Fruit fly (Drosophila melanogaster) whole organism, embryonic: Measurements from ENCODE around the gene CG43439.

Experiments
- CG11504 ChIP-seq: fragments of 200-800 bp; sonication (Bioruptor generic); optimal IDR thresholded peaks from 3 replicates; lab custom pipeline; 2019; ENCODE audit warnings: missing biosample characterization, mild to moderate bottlenecking, missing genetic modification characterization, moderate library complexity
- CG12299 ChIP-seq: fragments of 200-800 bp; sonication (Bioruptor generic); optimal IDR thresholded peaks from 2 replicates; lab custom pipeline; 2018; ENCODE audit warnings: missing biosample characterization, mild to moderate bottlenecking, missing genetic modification characterization
- CG14965 ChIP-seq: fragments of 200-800 bp; sonication (Bioruptor generic); optimal IDR thresholded peaks from 2 replicates; lab custom pipeline; 2016; ENCODE audit warnings: missing biosample characterization, missing genetic modification characterization, borderline replicate concordance
- CG15269 ChIP-seq: fragments of 200-800 bp; sonication (Bioruptor generic); optimal IDR thresholded peaks from 2 replicates; lab custom pipeline; 2018; ENCODE audit warnings: missing biosample characterization, mild to moderate bottlenecking, missing genetic modification characterization, moderate library complexity
- CG17568 ChIP-seq: fragments of 200-800 bp; sonication (Bioruptor generic); optimal IDR thresholded peaks from 2 replicates; lab custom pipeline; 2018; ENCODE audit warnings: missing biosample characterization, mild to moderate bottlenecking, missing genetic modification characterization, moderate library complexity
- CG18476 ChIP-seq: fragments of 200-800 bp; sonication (Bioruptor generic); optimal IDR thresholded peaks from 2 replicates; lab custom pipeline; 2016; ENCODE audit warnings: missing biosample characterization, mild to moderate bottlenecking, missing genetic modification characterization
- CG18599 ChIP-seq: fragments of 200-800 bp; sonication (Bioruptor generic); optimal IDR thresholded peaks from 3 replicates; lab custom pipeline; 2017; ENCODE audit warnings: missing biosample characterization, missing genetic modification characterization, mild to moderate bottlenecking, moderate library complexity, missing genetic modification reagents
- CG2678 ChIP-seq: fragments of 200-800 bp; sonication (Bioruptor generic); optimal IDR thresholded peaks from 3 replicates; lab custom pipeline; 2019; ENCODE audit warnings: missing biosample characterization, mild to moderate bottlenecking, missing genetic modification characterization, moderate library complexity
- CG6272 ChIP-seq: fragments of 200-800 bp; sonication (Bioruptor generic); IDR thresholded peaks from 2 replicates; pipeline ENCODE4 v1.3.6; 2022; ENCODE audit warnings: missing biosample characterization, missing genetic modification characterization
- CG8089 ChIP-seq: fragments of 200-800 bp; sonication (Bioruptor generic); optimal IDR thresholded peaks from 3 replicates; lab custom pipeline; 2016; ENCODE audit warnings: missing biosample characterization, missing genetic modification characterization
- CG8290 ChIP-seq, 3 experiments: fragments of 200-800 bp; sonication (Bioruptor generic); optimal IDR thresholded peaks; 2 replicates each; lab custom pipeline; 2016 to 2019; ENCODE audit warnings: missing biosample characterization in 3 of 3, missing genetic modification characterization in 3 of 3, mild to moderate bottlenecking in 2 of 3, moderate library complexity in 1 of 3
- CG8478 ChIP-seq: fragments of >200 bp; optimal IDR thresholded peaks from 2 replicates; lab custom pipeline; 2018
- CG9817 ChIP-seq: fragments of 200-800 bp; sonication (Bioruptor generic); optimal IDR thresholded peaks from 2 replicates; lab custom pipeline; 2018; ENCODE audit warnings: missing biosample characterization, mild to moderate bottlenecking, missing genetic modification characterization, moderate library complexity
- Camta ChIP-seq: fragments of 200-800 bp; sonication (Bioruptor generic); optimal IDR thresholded peaks from 2 replicates; lab custom pipeline; 2016; ENCODE audit warnings: missing biosample characterization, missing genetic modification characterization
- CoRest ChIP-seq: fragments of 200-800 bp; sonication (Bioruptor generic); optimal IDR thresholded peaks from 3 replicates; lab custom pipeline; 2018; ENCODE audit warnings: missing biosample characterization, mild to moderate bottlenecking, missing genetic modification characterization, moderate library complexity
- Drgx ChIP-seq: fragments of 200-800 bp; sonication (Bioruptor generic); IDR thresholded peaks from 2 replicates; pipeline ENCODE4 v1.3.6; 2022; ENCODE audit warnings: missing biosample characterization, missing genetic modification characterization
- Hmr ChIP-seq: fragments of 200-800 bp; sonication (Bioruptor generic); optimal IDR thresholded peaks from 3 replicates; lab custom pipeline; 2017; ENCODE audit warnings: mild to moderate bottlenecking, missing biosample characterization, missing genetic modification reagents, missing genetic modification characterization
- Hr51 ChIP-seq, 2 experiments: fragments of 200-800 bp; sonication (Bioruptor generic); optimal IDR thresholded peaks; 2 replicates in 1 of 2; 3 replicates in 1 of 2; lab custom pipeline; 2016 to 2018; ENCODE audit warnings: missing biosample characterization in 2 of 2, missing genetic modification characterization in 2 of 2, mild to moderate bottlenecking in 1 of 2, moderate library complexity in 1 of 2
- Kr ChIP-seq: fragments of 200-800 bp; sonication (Bioruptor generic); optimal IDR thresholded peaks from 2 replicates; lab custom pipeline; 2017; ENCODE audit warnings: missing biosample characterization, mild to moderate bottlenecking, missing genetic modification characterization
- Lim3 ChIP-seq: fragments of 200-800 bp; sonication (Bioruptor generic); IDR thresholded peaks from 2 replicates; pipeline ENCODE4 v1.3.6; 2022; ENCODE audit warnings: missing biosample characterization, missing genetic modification characterization
- Med ChIP-seq: fragments of 200-800 bp; sonication (Bioruptor generic); peaks from one replicate; lab custom pipeline; 2016; ENCODE audit warnings: missing biosample characterization, missing genetic modification characterization, mild to moderate bottlenecking, inconsistent platforms, moderate library complexity
- Mrtf ChIP-seq: fragments of 200-800 bp; sonication (Bioruptor generic); IDR thresholded peaks from 3 replicates; pipeline ENCODE4 v1.3.6; 2022; ENCODE audit warnings: missing biosample characterization, missing genetic modification characterization
- Myb ChIP-seq: fragments of 200-800 bp; sonication (Bioruptor generic); optimal IDR thresholded peaks from 2 replicates; lab custom pipeline; 2016; ENCODE audit warnings: missing biosample characterization, missing genetic modification characterization
- Oaz ChIP-seq: fragments of 200-800 bp; sonication (Bioruptor generic); IDR thresholded peaks from 2 replicates; pipeline ENCODE4 v1.3.6; 2022; ENCODE audit warnings: missing biosample characterization, missing genetic modification characterization
- Ravus ChIP-seq: fragments of 200-800 bp; sonication (Bioruptor generic); IDR thresholded peaks from 2 replicates; pipeline ENCODE4 v1.3.6; 2022; ENCODE audit warnings: missing biosample characterization, missing genetic modification characterization
- Rfx ChIP-seq: fragments of 200-800 bp; sonication (Bioruptor generic); IDR thresholded peaks from 2 replicates; pipeline ENCODE4 v1.3.6; 2022; ENCODE audit warnings: missing biosample characterization, missing genetic modification characterization
- Sox102F ChIP-seq: fragments of 200-800 bp; sonication (Bioruptor generic); optimal IDR thresholded peaks from 2 replicates; lab custom pipeline; 2018; ENCODE audit warnings: missing biosample characterization, mild to moderate bottlenecking, missing genetic modification characterization, moderate library complexity
- TFAM ChIP-seq: fragments of 200-800 bp; sonication (Bioruptor generic); optimal IDR thresholded peaks from 2 replicates; lab custom pipeline; 2017; ENCODE audit warnings: missing biosample characterization, missing genetic modification characterization, inconsistent platforms
- ab ChIP-seq: fragments of 200-800 bp; sonication (Bioruptor generic); optimal IDR thresholded peaks from 2 replicates; lab custom pipeline; 2016; ENCODE audit warnings: missing biosample characterization, missing genetic modification characterization
- bbx ChIP-seq: fragments of 200-800 bp; sonication (Bioruptor generic); IDR thresholded peaks from 2 replicates; pipeline ENCODE4 v1.3.6; 2022; ENCODE audit warnings: missing biosample characterization, missing genetic modification characterization; ENCODE audit not compliant: partially characterized antibody
- btn ChIP-seq: fragments of 200-800 bp; sonication (Bioruptor generic); optimal IDR thresholded peaks from 2 replicates; lab custom pipeline; 2016; ENCODE audit warnings: missing biosample characterization, missing genetic modification characterization
- chif ChIP-seq, 2 experiments: fragments of 200-800 bp; sonication (Bioruptor generic); optimal IDR thresholded peaks; 3 replicates each; lab custom pipeline; 2016; ENCODE audit warnings: missing biosample characterization in 2 of 2, missing genetic modification characterization in 2 of 2
- dmrt11E ChIP-seq: fragments of 200-800 bp; sonication (Bioruptor generic); optimal IDR thresholded peaks from 3 replicates; lab custom pipeline; 2018; ENCODE audit warnings: missing biosample characterization, mild to moderate bottlenecking, missing genetic modification characterization, moderate library complexity
- dmrt99B ChIP-seq: fragments of 200-800 bp; sonication (Bioruptor generic); optimal IDR thresholded peaks from 2 replicates; lab custom pipeline; 2018; ENCODE audit warnings: missing biosample characterization, mild to moderate bottlenecking, missing genetic modification characterization, moderate library complexity
- dysf ChIP-seq: fragments of 200-800 bp; sonication (Bioruptor generic); IDR thresholded peaks from 3 replicates; pipeline ENCODE4 v1.3.6; 2022; ENCODE audit warnings: missing biosample characterization, missing genetic modification characterization
- gem ChIP-seq: fragments of 200-800 bp; sonication (Bioruptor generic); optimal IDR thresholded peaks from 2 replicates; lab custom pipeline; 2019; ENCODE audit warnings: missing biosample characterization, mild to moderate bottlenecking, missing genetic modification characterization, moderate library complexity
- gsb ChIP-seq: fragments of 200-800 bp; sonication (Bioruptor generic); IDR thresholded peaks from 2 replicates; pipeline ENCODE4 v1.3.6; 2022; ENCODE audit warnings: missing biosample characterization, missing genetic modification characterization
- hbn ChIP-seq: fragments of 200-800 bp; sonication (Bioruptor generic); IDR thresholded peaks from 2 replicates; pipeline ENCODE4 v1.3.6; 2022; ENCODE audit warnings: missing biosample characterization, missing genetic modification characterization; ENCODE audit not compliant: partially characterized antibody
- kni ChIP-seq: fragments of 200-800 bp; sonication (Bioruptor generic); optimal IDR thresholded peaks from 3 replicates; lab custom pipeline; 2017; ENCODE audit warnings: mild to moderate bottlenecking, missing biosample characterization, missing genetic modification reagents, missing genetic modification characterization
- maf-S ChIP-seq: fragments of 200-800 bp; sonication (Bioruptor generic); optimal IDR thresholded peaks from 2 replicates; lab custom pipeline; 2016; ENCODE audit warnings: missing biosample characterization, missing genetic modification characterization
- pros ChIP-seq: fragments of 200-800 bp; sonication (Bioruptor generic); optimal IDR thresholded peaks from 3 replicates; lab custom pipeline; 2019; ENCODE audit warnings: missing biosample characterization, mild to moderate bottlenecking, missing genetic modification characterization, moderate library complexity
- run ChIP-seq: fragments of 200-800 bp; sonication (Bioruptor generic); optimal IDR thresholded peaks from 3 replicates; lab custom pipeline; 2018; ENCODE audit warnings: missing biosample characterization, mild to moderate bottlenecking, missing genetic modification characterization
- slbo ChIP-seq: fragments of 200-800 bp; sonication (Bioruptor generic); IDR thresholded peaks from 2 replicates; pipeline ENCODE4 v1.3.6; 2022; ENCODE audit warnings: missing biosample characterization, missing genetic modification characterization
- sr ChIP-seq: fragments of 200-800 bp; sonication (Bioruptor generic); IDR thresholded peaks from 3 replicates; pipeline ENCODE4 v1.3.6; 2022; ENCODE audit warnings: missing biosample characterization, missing genetic modification characterization
- unc-4 ChIP-seq: fragments of 200-800 bp; sonication (Bioruptor generic); IDR thresholded peaks from 2 replicates; pipeline ENCODE4 v1.3.6; 2022; ENCODE audit warnings: missing biosample characterization, missing genetic modification characterization; ENCODE audit not compliant: partially characterized antibody
- usp ChIP-seq: fragments of >200 bp; optimal IDR thresholded peaks from 2 replicates; lab custom pipeline; 2017; ENCODE audit warnings: missing biosample characterization, missing genetic modification characterization
- zfh2 ChIP-seq: fragments of 200-800 bp; sonication (Bioruptor generic); optimal IDR thresholded peaks from 2 replicates; lab custom pipeline; 2016; ENCODE audit warnings: missing biosample characterization, missing genetic modification characterization

The CG43439 gene

DNA sequence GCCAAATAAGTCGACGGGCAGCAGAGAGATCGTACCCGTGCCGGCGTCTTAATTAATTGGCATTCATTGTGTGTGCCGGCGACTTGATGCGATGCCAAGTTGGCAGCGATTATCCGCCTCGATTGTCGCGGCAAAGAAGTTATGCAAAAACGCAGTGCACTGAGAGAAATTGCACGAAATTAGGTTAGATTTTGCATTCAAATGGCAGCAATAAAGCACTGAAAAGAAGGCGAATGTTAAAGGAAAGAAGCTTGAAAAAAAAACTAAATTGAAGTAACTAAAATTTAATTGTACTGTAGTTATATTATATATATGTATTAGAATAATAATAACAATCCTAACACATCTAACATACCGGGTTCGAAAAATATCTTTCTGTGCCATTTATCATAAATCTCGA, 18.7 kb upstream of the CG43439 start:
- peak; percentile 55; the same call in 2 of the 3 replicates for TF ChIP-seq dysf (GFP tag; lab: Robert Waterston, UW)
- peak; percentile 36; the same call in 1 of the 2 replicates for TF ChIP-seq Rfx (GFP tag; lab: Robert Waterston, UW)
- TF ChIP-seq Hr51 (GFP tag; optimal IDR thresholded peaks at IDR 0.05; lab: Kevin White, UChicago) = peak in 1 of 2 experiments; percentile 39
- TF ChIP-seq zfh2 (GFP tag; lab: Kevin White, UChicago) = no peak
- peak; percentile 19 for TF ChIP-seq Med (GFP tag; lab: Kevin White, UChicago)
- no peak for TF ChIP-seq TFAM
- TF ChIP-seq CG12299 (tag; lab: Kevin White, UChicago) = no peak
- TF ChIP-seq Drgx (GFP tag; lab: Robert Waterston, UW) = peak; percentile 24; the same call in 1 of the 2 replicates
- TF ChIP-seq unc-4 (GFP tag; lab: Robert Waterston, UW) = no peak
- TF ChIP-seq CG15269 (tag; lab: Kevin White, UChicago) = peak; percentile 37
- peak; percentile 23; the same call in 1 of the 2 replicates for TF ChIP-seq slbo (GFP tag; lab: Robert Waterston, UW)
- peak; percentile 22 for TF ChIP-seq Sox102F (GFP tag; lab: Kevin White, UChicago)
- peak; percentile 3 for TF ChIP-seq CG2678 (tag; lab: Kevin White, UChicago)
- TF ChIP-seq dmrt99B (tag; lab: Kevin White, UChicago) = peak; percentile 26
- peak; percentile 21 for TF ChIP-seq CG11504
- TF ChIP-seq gem (tag; lab: Kevin White, UChicago) = peak; percentile 17
- TF ChIP-seq run (tag; lab: Kevin White, UChicago) = no peak

- TF ChIP-seq Myb (GFP tag; lab: Kevin White, UChicago) = no peak
- TF ChIP-seq dmrt11E (tag; lab: Kevin White, UChicago) = no peak
- TF ChIP-seq CG6272 (GFP tag; lab: Robert Waterston, UW) = no peak
- TF ChIP-seq hbn (GFP tag; lab: Robert Waterston, UW) = no peak
- no peak for TF ChIP-seq chif (GFP tag; optimal IDR thresholded peaks at IDR 0.05; lab: Kevin White, UChicago)
- no peak for TF ChIP-seq kni
- TF ChIP-seq Lim3 = no peak
- TF ChIP-seq bbx (GFP tag; lab: Robert Waterston, UW) = no peak
Observed at dm6 chr3L:7002355-7002754, 18.0 kb upstream of the CG43439 start.

DNA sequence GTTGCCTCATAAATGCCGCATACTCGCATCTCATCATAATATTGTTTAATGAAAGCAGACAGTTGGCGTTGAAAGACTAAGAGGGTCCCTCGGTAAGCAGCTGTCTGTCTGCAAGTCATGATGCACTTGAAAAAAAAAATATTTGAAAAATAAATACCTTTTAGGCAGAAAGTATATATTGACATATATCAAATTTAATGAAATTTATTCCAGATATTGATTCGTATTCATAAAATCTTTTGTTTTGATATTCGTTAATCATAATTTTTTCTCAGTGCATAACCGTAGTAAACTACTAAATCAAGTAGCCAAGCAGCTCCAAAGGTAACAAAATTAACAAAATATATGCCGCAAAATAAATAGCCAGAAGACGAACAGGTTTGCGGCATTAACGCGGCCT, 17.5 kb upstream of the CG43439 start:
- TF ChIP-seq CG14965 (GFP tag; lab: Kevin White, UChicago) = no peak
- no peak for TF ChIP-seq Ravus (GFP tag; lab: Robert Waterston, UW)
- no peak for TF ChIP-seq CG17568 (GFP tag; lab: Kevin White, UChicago)
- no peak for TF ChIP-seq gsb
- no peak for TF ChIP-seq CG8478
- TF ChIP-seq Camta (GFP tag; lab: Kevin White, UChicago) = no peak
- TF ChIP-seq Oaz (GFP tag; lab: Robert Waterston, UW) = no peak
- TF ChIP-seq CG8290 (GFP tag; optimal IDR thresholded peaks at IDR 0.05; lab: Kevin White, UChicago) = no peak
- no peak for TF ChIP-seq CG8290 (tag; optimal IDR thresholded peaks at IDR 0.05; lab: Kevin White, UChicago)
- TF ChIP-seq sr (GFP tag; lab: Robert Waterston, UW) = no peak
- TF ChIP-seq Rfx (GFP tag; lab: Robert Waterston, UW) = 0 out of 2 replicates have a peak, but pooled peaks have one; percentile 15
- peak; percentile 41; the same call in 1 of the 3 replicates for TF ChIP-seq dysf (GFP tag; lab: Robert Waterston, UW)
- TF ChIP-seq CG18476 (GFP tag; lab: Kevin White, UChicago) = no peak
- no peak for TF ChIP-seq maf-S (GFP tag; lab: Kevin White, UChicago)
- no peak for TF ChIP-seq btn
- no peak for TF ChIP-seq Hmr
- TF ChIP-seq pros (GFP tag; lab: Kevin White, UChicago) = no peak
- TF ChIP-seq ab (GFP tag; lab: Kevin White, UChicago) = no peak
- TF ChIP-seq CoRest = no peak
- TF ChIP-seq CG9817 (tag; lab: Kevin White, UChicago) = no peak
- no peak for TF ChIP-seq Mrtf
- TF ChIP-seq usp (GFP tag; lab: Kevin White, UChicago) = no peak
- TF ChIP-seq CG8089 (GFP tag; lab: Kevin White, UChicago) = no peak
- no peak for TF ChIP-seq Kr (GFP tag; lab: Kevin White, UChicago)
- TF ChIP-seq CG18599 (GFP tag; lab: Kevin White, UChicago) = no peak
